Worm (Caenorhabditis elegans): Measurements from ENCODE around the gene C47D12.2.

ce11 chrII:11658854-11659253, 17.3 kb upstream of the C47D12.2 start:
- TF ChIP-seq daf-16 (GFP tag; optimal IDR thresholded peaks at IDR 0.05) (no peak), daf-16 (tag; optimal IDR thresholded peaks at IDR 0.05) (no peak), ztf-11 (tag; optimal IDR thresholded peaks at IDR 0.05) (no peak), madf-5 (GFP tag; IDR thresholded peaks at IDR 0.05) (no peak), F10B5.3 (tag; optimal IDR thresholded peaks at IDR 0.05) (no peak), ceh-32 (tag; optimal IDR thresholded peaks at IDR 0.05; ENCODE audit: poor library complexity) (no peak), nhr-28 (tag; optimal IDR thresholded peaks at IDR 0.05) (no peak), egl-27 (tag; optimal IDR thresholded peaks at IDR 0.05) (no peak), zfp-3 (GFP tag; conservative IDR thresholded peaks at IDR 0.05) (no peak), nhr-77 (tag; optimal IDR thresholded peaks at IDR 0.05) (no peak), gei-8 (GFP tag; optimal IDR thresholded peaks at IDR 0.05) (no peak), mep-1 (tag; optimal IDR thresholded peaks at IDR 0.05) (no peak), nhr-111 (GFP tag; optimal IDR thresholded peaks at IDR 0.05) (no peak), fos-1 (tag; optimal IDR thresholded peaks at IDR 0.05) (no peak)
